Fruit fly (Drosophila melanogaster) whole organism, prepupa: Measurements from ENCODE around the gene Gfat2.

Experiments
- CG11902 ChIP-seq: fragments of 200-800 bp; sonication (Bioruptor generic); optimal IDR thresholded peaks from 3 replicates; lab custom pipeline; 2016; ENCODE audit warnings: missing biosample characterization, missing genetic modification characterization
- CG32006 ChIP-seq: fragments of 200-800 bp; sonication (Bioruptor generic); optimal IDR thresholded peaks from 3 replicates; lab custom pipeline; 2017; ENCODE audit warnings: missing biosample characterization, mild to moderate bottlenecking, missing genetic modification characterization
- CG34406 ChIP-seq: fragments of 200-800 bp; sonication (Bioruptor generic); optimal IDR thresholded peaks from 3 replicates; lab custom pipeline; 2016; ENCODE audit warnings: missing biosample characterization, missing genetic modification characterization
- CG7368 ChIP-seq: fragments of 200-800 bp; sonication (Bioruptor generic); optimal IDR thresholded peaks from 3 replicates; lab custom pipeline; 2016; ENCODE audit warnings: missing biosample characterization, missing genetic modification characterization
- Eip75B ChIP-seq: fragments of 200-800 bp; sonication (Bioruptor generic); optimal IDR thresholded peaks from 3 replicates; lab custom pipeline; 2016; ENCODE audit warnings: missing biosample characterization, missing genetic modification characterization
- Ets21C ChIP-seq: fragments of 200-800 bp; sonication (Bioruptor generic); optimal IDR thresholded peaks from 3 replicates; lab custom pipeline; 2016; ENCODE audit warnings: missing biosample characterization, missing genetic modification characterization
- Met ChIP-seq: fragments of 200-800 bp; sonication (Bioruptor generic); optimal IDR thresholded peaks from 3 replicates; lab custom pipeline; 2016; ENCODE audit warnings: missing biosample characterization, missing genetic modification characterization
- OdsH ChIP-seq: fragments of 200-800 bp; sonication (Bioruptor generic); optimal IDR thresholded peaks from 3 replicates; lab custom pipeline; 2016; ENCODE audit warnings: missing biosample characterization, missing genetic modification characterization
- Sox14 ChIP-seq: fragments of 200-800 bp; sonication (Bioruptor generic); optimal IDR thresholded peaks from 3 replicates; lab custom pipeline; 2016; ENCODE audit warnings: missing biosample characterization, missing genetic modification characterization
- achi ChIP-seq: fragments of 200-800 bp; sonication (Bioruptor generic); optimal IDR thresholded peaks from 3 replicates; lab custom pipeline; 2016; ENCODE audit warnings: missing biosample characterization, missing genetic modification characterization
- cyc ChIP-seq: fragments of 200-800 bp; sonication (Bioruptor generic); optimal IDR thresholded peaks from 3 replicates; lab custom pipeline; 2016; ENCODE audit warnings: missing biosample characterization, missing genetic modification characterization
- fkh ChIP-seq: fragments of 200-800 bp; sonication (Bioruptor generic); optimal IDR thresholded peaks from 3 replicates; lab custom pipeline; 2017; ENCODE audit warnings: missing biosample characterization, mild to moderate bottlenecking, missing genetic modification characterization, moderate library complexity
- lz ChIP-seq: fragments of 200-800 bp; sonication (Bioruptor generic); optimal IDR thresholded peaks from 3 replicates; lab custom pipeline; 2016; ENCODE audit warnings: missing biosample characterization, missing genetic modification characterization
- spab ChIP-seq: fragments of 200-800 bp; sonication (Bioruptor generic); optimal IDR thresholded peaks from 2 replicates; lab custom pipeline; 2017; ENCODE audit warnings: missing biosample characterization, mild to moderate bottlenecking, missing genetic modification characterization, missing genetic modification reagents

dm6 chr3R:28307926-28308746 is 31.4 kb downstream of the Gfat2 start:
- TF ChIP-seq Eip75B (no peak), lz (GFP tag; lab: Kevin White, UChicago) (no peak), Ets21C (no peak), Sox14 (GFP tag; lab: Kevin White, UChicago) (no peak), CG7368 (GFP tag; lab: Kevin White, UChicago) (no peak), fkh (GFP tag; lab: Kevin White, UChicago) (no peak), achi (peak; percentile 9), spab (GFP tag; lab: Kevin White, UChicago) (no peak), Met (GFP tag; lab: Kevin White, UChicago) (no peak), CG32006 (GFP tag; lab: Kevin White, UChicago) (peak; percentile 56), CG34406 (GFP tag; lab: Kevin White, UChicago) (no peak), OdsH (GFP tag; lab: Kevin White, UChicago) (peak; percentile 11), cyc (GFP tag; lab: Kevin White, UChicago) (no peak), CG11902 (GFP tag; lab: Kevin White, UChicago) (no peak)
